Worm (Caenorhabditis elegans) whole organism, L4/young adult: ENCODE results near the gene lst-2.
A peak's percentile ranks its signal among the peaks of the same experiment; 100 is the strongest.

Source experiments
- W03F9.2 ChIP-seq: fragments of 150-350 bp; optimal IDR thresholded peaks from 2 replicates; lab custom pipeline; 2014; ENCODE audit warnings: missing biosample characterization, missing genetic modification characterization
- dao-5 ChIP-seq: sonication (generic microtip); optimal IDR thresholded peaks from 2 replicates; lab custom pipeline; 2016; ENCODE audit warnings: missing genotype, missing genetic modification characterization, moderate library complexity, missing compliant biosample characterization
- him-1 ChIP-seq: sonication (generic microtip); optimal IDR thresholded peaks from 2 replicates; lab custom pipeline; 2016; ENCODE audit warnings: missing genotype, missing genetic modification reagents, missing genetic modification characterization, missing compliant biosample characterization

The lst-2 gene

DNA sequence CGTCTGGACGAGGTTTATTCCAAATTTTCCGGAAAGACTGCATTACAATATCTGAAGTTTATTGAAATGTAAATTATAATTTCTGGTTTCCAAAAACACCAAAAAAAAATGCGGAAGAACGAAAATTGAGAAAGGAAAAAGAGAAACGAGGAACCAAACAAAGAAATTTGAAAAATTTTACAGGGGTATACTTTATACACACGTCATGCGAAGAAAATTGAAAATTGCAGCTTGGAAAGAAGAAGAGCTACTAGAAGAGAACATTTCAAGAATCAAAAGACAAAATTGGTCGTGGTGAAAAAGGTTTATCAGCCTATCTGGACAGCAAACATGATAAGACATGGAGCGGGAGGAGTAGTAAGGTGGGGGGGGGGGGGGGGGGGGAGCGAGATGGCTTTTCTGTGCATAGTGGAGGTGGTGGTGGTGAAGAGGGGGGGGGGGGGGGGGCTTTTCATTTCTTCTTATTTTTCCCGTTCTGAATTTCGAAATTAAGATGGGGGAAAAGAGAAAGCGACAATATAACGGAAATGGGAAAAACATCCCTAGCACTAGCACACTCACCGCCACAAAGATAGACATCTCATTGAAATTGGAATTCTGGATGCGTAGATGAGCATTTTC is at the start of gene lst-2:
Gene lst-2, minus strand, starts transcription at position 51 of the 621 bp plus-strand sequence.
- TF ChIP-seq him-1 (tag; lab: Kevin White, UChicago), result no peak
- TF ChIP-seq dao-5, result no peak
- TF ChIP-seq W03F9.2 (tag; lab: Kevin White, UChicago), result no peak

DNA sequence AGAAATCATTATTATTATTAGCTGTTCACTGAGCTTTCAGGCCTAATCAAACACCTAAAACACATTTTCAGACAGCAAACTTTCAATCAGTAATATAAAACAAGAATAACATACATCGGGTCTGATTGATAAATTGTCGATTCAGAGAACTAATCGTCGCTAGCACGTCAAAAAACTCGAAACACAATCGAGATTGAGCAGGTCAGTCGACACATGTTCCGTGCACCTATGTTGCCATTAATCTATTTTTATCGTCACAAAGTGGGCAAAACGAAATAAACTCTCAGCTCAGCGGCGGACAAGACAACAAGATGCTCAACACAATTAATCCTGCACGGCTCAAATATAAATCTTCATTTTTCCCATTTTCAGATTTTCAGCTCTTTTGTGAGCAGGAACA is 46.2 kb upstream of the lst-2 start:
- TF ChIP-seq dao-5 (no peak), him-1 (tag; lab: Kevin White, UChicago) (no peak), W03F9.2 (tag; lab: Kevin White, UChicago) (no peak)

DNA sequence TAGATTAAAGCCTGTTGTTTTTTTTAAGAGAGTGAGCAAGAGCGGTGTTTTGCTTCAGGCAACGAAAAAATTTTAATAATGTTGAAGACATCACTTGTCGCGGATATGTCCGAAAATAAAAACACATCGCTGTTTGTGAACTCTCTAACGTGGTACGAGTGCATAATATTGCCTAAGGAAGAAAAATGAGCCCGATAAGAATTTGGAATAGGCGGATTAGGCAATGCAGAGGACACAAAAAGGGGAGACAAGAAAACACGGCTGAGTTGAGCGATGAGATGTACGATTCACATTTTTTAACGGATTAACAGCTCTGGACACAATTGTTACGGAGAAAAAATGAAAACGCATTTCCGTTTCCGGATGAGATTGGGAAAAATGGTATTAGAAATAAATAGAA is 44.2 kb upstream of the lst-2 start:
- no peak for TF ChIP-seq W03F9.2 (tag; lab: Kevin White, UChicago)
- no peak for TF ChIP-seq him-1 (tag; lab: Kevin White, UChicago)
- TF ChIP-seq dao-5, result no peak

DNA sequence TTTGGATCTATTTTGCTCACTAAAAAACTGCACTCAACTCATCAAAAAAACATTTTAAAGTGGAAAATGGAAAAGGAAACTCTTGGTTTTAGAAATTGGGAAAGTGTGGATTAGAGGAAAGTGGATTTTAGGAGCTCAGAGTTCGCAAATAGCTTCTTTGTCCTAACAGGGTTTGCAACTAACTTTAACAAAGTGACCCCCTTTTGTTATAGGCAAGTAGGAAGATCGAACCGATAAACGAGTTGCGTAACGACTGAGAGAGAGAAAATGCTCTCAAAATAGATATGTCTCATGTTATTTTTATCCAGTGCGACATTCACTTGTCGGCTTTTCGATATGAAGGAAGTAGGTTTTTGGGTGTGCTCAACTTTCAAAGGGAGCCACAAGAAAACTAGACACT is 43.3 kb upstream of the lst-2 start:
- TF ChIP-seq him-1 (tag; lab: Kevin White, UChicago), result no peak
- no peak for TF ChIP-seq dao-5
- no peak for TF ChIP-seq W03F9.2 (tag; lab: Kevin White, UChicago)

DNA sequence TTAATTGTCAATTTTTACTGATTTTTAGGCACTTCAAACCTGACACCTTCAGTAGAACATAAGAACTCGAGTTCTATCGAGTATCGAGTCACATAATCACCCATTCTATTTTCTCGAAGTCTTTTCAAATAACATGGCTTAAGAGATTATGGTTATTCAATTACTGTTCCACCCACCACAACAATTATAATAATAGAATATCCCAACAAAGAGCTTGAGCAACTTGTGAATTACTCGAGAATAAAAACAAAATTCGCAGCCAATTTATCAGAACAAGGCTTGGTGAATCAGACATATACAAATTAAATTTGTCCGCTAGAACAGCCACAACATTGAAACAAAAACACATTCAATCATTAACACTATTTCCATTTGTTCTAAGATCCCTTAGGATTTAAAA is 41.1 kb upstream of the lst-2 start:
- TF ChIP-seq dao-5, result no peak
- no peak for TF ChIP-seq W03F9.2 (tag; lab: Kevin White, UChicago)

DNA sequence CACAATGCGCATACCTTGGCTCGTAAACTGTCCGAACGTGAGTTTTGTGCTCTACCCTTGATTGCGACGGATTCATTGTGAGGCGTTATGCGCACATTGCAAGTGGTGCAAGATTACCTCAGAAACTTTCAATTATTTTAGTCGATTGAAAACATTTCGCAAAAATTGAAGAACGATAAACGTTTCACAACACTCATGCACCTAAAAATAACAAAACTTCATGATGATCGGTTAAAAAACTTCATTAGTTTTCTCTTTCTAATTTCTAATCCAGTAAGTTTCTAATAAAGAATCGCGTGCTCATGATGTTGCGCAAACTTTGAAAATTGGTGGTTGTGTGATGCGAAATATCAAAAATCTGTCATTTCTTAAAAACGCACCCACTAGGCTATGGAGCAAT is 35.6 kb upstream of the lst-2 start, which contains the start of gene dop-1:
Gene dop-1, minus strand, starts transcription at position 101 of the 400 bp plus-strand sequence.
- TF ChIP-seq him-1 (tag; lab: Kevin White, UChicago) (no peak), W03F9.2 (tag; lab: Kevin White, UChicago) (no peak), dao-5 (no peak)

DNA sequence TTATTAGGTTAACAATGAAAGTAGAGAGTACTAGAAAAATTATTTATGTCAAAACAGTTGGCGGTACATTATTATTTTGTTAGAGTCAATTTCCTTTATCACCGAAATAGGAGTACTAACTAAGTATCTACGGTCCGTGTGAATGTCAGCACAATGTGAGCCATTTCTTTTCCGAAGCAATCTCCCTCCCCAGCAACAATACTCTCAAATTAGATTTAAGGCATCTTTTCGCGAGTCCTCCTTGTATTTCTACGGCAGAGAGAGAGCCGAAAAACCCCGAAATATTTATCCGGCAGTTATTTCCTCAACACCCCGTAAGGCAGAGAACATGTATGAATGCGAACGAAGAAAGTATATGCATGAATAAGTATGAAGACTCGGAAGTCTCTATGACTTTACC is 32.1 kb upstream of the lst-2 start:
- TF ChIP-seq W03F9.2 (tag; lab: Kevin White, UChicago) (no peak), dao-5 (no peak), him-1 (tag; lab: Kevin White, UChicago) (no peak)

DNA sequence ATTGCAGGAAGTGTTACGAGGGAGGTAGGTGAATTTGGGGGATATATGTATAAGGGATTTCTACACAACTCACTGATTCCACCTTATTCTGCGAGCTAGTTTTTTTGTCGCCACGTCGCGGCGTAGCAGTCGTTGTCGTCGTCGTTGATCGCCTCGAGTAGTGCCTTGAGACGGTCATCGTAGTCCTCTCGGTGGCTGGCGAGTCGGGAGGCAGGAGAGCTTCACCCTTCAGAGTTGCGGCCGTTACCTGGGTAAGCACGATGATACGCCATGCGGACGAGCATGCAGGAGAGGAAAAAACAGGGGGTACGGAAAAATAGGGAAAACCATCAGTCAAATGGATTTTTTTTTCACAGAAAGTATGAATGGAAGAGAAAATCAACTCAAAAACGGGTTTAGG is 30.0 kb upstream of the lst-2 start:
- no peak for TF ChIP-seq W03F9.2 (tag; lab: Kevin White, UChicago)
- TF ChIP-seq him-1 (tag; lab: Kevin White, UChicago), result no peak
- no peak for TF ChIP-seq dao-5

DNA sequence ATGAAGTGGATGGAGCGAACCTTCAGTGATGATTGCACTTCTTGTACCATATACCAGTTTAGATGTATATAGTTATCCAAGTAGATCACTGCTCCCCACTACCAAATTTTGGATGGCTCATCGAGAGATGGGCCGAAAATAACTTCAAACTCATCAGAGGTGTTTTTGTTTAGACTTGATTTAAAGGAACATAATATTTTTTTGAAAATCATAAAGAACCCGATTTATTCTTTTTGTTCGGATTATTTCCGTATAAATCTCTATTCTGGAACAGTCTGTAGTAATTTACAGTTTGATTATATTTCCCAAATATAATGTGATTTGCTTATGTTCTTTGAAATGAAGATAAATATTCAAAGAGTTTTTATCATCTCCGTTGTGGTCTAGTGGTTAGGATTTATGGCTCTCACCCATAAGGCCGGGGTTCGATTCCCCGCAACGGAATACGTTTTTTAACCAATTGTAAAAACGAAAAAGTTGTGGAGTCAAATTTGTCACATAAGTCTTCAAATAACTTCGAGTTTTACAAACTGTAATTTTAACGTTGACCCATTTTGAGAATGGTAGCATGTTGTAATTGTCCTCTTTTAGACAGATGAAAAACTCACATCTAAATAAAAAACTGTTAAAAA is 27.2 kb upstream of the lst-2 start:
- TF ChIP-seq W03F9.2 (tag; lab: Kevin White, UChicago) (no peak), him-1 (tag; lab: Kevin White, UChicago) (no peak), dao-5 (no peak)

DNA sequence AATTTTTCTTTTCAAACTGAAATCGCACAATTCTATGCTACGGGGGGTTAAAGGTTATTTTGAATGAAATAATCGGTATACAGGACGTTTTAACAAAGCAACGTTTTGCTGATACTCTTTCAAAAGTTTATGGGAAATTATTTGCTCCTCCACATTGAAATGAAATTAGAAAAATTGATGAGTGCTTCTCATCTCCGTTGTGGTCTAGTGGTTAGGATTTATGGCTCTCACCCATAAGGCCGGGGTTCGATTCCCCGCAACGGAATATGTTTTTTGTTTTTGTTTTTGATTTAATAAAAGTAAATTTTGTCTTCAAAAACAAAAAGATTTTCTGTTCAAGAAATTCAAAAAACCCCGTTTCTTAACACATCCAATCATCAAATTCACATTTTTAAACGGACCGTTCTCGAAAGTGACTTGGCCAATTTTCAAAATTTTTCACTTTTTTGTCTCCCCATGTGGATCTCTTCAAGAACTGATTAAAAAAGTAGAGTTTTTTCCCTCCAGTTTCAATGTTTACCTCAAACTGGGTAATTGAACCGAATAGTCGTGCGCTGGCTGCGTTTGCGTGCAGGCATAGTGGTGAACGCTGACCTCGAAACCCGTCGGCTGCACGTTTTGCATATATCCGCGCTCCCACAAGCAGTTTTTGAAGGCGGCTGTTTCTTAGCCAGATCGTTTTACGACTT is 26.6 kb upstream of the lst-2 start:
- TF ChIP-seq W03F9.2 (tag; lab: Kevin White, UChicago) (peak; percentile 5), him-1 (tag; lab: Kevin White, UChicago) (no peak)

DNA sequence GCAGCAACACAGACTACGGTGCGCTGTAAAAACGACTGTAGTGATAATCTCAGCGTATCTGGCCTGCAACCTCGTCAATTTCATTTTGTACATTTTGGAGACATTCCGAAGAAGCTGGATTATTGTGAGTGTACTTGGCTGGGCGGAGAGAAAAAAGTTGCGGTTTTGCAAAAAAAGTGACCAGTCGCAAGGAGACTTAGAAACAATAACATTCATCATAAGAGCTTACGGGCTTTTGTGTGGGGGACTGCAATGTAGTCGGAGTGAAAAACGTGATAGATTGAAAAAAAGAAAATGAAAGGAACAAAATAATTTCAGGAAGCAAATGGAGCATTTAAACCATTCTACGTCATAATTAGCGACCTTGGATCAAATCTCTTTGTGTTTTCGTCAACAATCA is 25.3 kb upstream of the lst-2 start:
- TF ChIP-seq dao-5 (no peak), W03F9.2 (tag; lab: Kevin White, UChicago) (no peak), him-1 (tag; lab: Kevin White, UChicago) (no peak)

DNA sequence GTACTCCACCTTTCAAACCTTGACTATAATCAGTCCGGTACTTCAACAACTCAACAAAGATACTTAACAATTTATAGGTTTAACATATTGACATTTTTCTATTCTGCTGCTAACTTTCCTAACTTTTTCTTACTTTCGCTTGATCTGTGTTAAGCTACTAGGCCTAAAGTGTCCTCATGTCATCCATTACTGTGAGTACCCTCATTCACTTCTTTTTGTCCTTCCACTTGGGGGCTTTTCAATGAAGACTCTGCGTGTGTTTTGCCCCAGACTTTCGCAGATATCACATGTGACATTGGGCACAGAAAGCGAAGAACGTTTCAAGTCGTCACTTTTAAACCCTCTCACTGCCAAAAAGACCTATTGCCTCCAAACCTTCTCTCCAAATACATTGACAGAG is 21.6 kb upstream of the lst-2 start:
- TF ChIP-seq W03F9.2 (tag; lab: Kevin White, UChicago) (no peak), dao-5 (no peak), him-1 (tag; lab: Kevin White, UChicago) (no peak)

DNA sequence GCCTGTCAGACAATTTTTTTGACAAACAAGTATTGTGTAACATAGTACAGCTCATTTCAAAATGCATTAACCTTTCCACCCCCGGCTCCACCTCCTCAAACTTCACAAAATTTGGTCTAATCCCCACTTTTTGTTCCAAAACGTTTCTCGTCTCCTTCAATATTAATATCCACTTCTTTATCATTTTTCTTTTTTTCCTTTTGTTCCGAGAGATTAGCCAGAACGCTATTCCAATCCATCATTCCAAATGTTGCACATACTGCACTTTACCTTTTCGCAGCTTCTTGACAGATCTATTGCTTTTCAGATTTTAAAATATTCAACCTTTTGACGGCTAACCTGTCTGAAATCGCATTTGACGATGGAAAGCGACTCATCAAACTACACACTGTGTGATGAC is 19.7 kb upstream of the lst-2 start, which contains the start of gene D1079.1:
Gene D1079.1, plus strand, starts transcription at position 301 of the 400 bp plus-strand sequence.
- TF ChIP-seq W03F9.2 (tag; lab: Kevin White, UChicago), result no peak

DNA sequence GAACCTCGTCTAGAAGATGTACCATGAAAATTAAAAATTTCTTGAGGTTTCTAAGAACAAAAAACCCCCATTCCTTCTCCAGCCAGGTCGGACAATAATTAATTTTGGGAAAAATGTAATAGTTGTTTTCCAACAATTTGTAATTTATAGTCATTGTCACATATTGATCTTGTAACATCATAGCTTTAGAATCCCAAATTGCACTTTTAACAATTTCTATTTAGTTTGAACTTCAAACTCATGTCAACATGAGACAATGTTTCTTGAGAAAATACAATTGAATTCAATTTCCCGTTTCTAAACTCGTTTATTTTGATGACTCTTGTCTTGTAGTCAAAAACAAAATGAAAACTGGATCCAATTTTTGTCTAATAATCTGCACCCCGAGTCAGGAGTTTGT is 17.1 kb upstream of the lst-2 start:
- no peak for TF ChIP-seq W03F9.2 (tag; lab: Kevin White, UChicago)
- TF ChIP-seq dao-5, result no peak
- no peak for TF ChIP-seq him-1 (tag; lab: Kevin White, UChicago)
